Worm (Caenorhabditis elegans): Measurements from ENCODE around the gene K08E7.5.

Gene K08E7.5

DNA sequence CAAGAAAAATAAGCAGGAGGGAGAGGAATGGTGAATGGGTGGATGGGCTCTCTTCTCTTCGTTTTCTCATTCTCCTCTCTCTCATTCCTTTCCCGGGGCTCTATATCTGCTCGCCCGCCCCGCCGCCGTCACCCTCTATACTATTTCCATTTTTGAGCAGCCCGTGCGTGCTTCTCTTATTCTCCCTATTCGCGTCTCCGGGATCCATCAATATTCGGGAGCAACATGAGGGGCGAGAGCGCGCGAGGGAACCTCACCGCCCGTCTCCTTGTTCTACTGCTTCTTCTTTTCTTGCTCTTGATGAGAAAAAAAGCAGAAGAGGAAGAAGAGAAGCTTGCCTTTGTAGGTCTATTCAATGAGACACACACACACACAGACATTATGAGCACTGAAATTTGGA lies 11.0 kb downstream of the K08E7.5 start:
- TF ChIP-seq sptf-1 (tag; optimal IDR thresholded peaks at IDR 0.05) (peak; percentile 6), sem-2 (GFP tag; optimal IDR thresholded peaks at IDR 0.05) (no peak), ces-1 (GFP tag; optimal IDR thresholded peaks at IDR 0.05) (peak; percentile 54)

DNA sequence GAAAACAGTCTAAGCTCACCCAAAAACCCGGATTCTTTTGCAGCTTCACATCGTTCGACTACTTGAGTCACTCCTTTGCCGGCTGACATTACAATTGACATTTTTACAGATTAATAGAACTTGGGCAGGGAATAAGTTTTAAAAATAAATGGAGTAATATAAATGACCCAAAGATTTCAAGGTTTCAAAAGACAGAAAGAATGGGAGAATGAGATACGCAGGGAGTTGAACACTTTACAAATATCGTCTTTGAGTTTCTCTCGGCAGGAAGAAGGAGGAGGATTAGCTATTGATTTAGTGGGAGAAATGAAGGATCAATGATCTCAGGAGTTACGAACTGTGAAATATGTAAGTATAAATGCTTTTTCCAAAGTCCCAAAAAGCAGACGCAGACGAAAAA lies 12.8 kb downstream of the K08E7.5 start, which contains the start of gene K08E7.8:
K08E7.8 (minus strand) TSS at position 101 of the 400 bp plus-strand sequence.
- no peak for TF ChIP-seq mab-5 (tag; optimal IDR thresholded peaks at IDR 0.05)
- TF ChIP-seq elt-3 (tag; optimal IDR thresholded peaks at IDR 0.05) = no peak
- no peak for TF ChIP-seq snpc-4 (tag; optimal IDR thresholded peaks at IDR 0.05)
- no peak for TF ChIP-seq drap-1 (GFP tag; optimal IDR thresholded peaks at IDR 0.05)

DNA sequence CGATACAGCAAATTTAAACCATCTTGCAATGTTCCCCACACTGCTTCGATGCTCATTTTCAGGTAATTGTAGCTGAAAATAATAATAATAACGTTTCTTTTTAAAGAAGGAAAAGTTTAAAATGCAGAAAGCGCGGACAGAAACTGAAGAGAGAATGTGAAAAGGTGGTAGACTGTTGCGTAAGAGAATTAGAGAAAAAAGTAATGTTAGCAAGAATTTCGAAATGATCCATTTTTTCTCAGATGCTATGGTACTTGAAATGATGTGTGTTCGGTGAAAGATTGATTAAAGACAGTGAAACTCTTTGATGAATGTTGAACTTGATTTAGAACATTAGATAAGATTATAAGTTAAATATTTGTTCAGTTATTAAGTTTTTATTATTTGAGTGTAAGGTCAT lies 17.2 kb downstream of the K08E7.5 start, which contains the start of gene cul-6:
cul-6 (minus strand) TSS at position 79 of the 400 bp plus-strand sequence.
- TF ChIP-seq zip-8 (tag; optimal IDR thresholded peaks at IDR 0.05) (no peak), mab-5 (tag; optimal IDR thresholded peaks at IDR 0.05) (no peak), nhr-12 (tag; optimal IDR thresholded peaks at IDR 0.05) (no peak), ceh-43 (GFP tag; optimal IDR thresholded peaks at IDR 0.05) (no peak), elt-3 (tag; optimal IDR thresholded peaks at IDR 0.05) (no peak), tbx-8 (GFP tag; optimal IDR thresholded peaks at IDR 0.05) (no peak)

DNA sequence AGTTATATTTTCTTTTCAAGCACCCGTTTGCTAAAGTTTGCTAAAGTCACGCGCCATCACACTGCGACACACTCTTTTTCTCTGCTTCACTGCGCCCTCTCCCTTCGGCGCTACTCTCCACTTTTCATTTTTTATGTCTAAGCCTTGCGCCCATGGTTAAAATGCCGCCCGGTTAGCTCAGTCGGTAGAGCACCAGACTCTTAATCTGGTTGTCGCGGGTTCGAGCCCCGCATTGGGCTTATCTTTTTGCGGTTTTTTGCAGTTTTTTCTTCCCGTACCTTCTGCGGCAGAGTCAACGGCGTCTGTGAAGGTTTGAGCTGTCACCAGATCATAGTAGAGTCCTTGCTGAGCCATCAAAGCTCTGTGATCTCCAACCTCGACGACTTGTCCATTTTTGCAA lies 21.4 kb downstream of the K08E7.5 start:
- peak; percentile 53 for TF ChIP-seq bed-3 (GFP tag; optimal IDR thresholded peaks at IDR 0.05)
- no peak for TF ChIP-seq ceh-39 (tag; optimal IDR thresholded peaks at IDR 0.05)
- TF ChIP-seq snpc-4 (tag; optimal IDR thresholded peaks at IDR 0.05) = no peak
- TF ChIP-seq mep-1 (tag; optimal IDR thresholded peaks at IDR 0.05) = peak; percentile 41
- TF ChIP-seq sem-2 (GFP tag; optimal IDR thresholded peaks at IDR 0.05) = peak; percentile 30
- TF ChIP-seq pha-4 (tag; optimal IDR thresholded peaks at IDR 0.05) = peak; percentile 12
- no peak for TF ChIP-seq blmp-1 (tag; optimal IDR thresholded peaks at IDR 0.05)
- no peak for TF ChIP-seq elt-3 (tag; optimal IDR thresholded peaks at IDR 0.05)
- peak; percentile 18 for TF ChIP-seq nhr-237 (tag; optimal IDR thresholded peaks at IDR 0.05)
- TF ChIP-seq nhr-76 (tag; optimal IDR thresholded peaks at IDR 0.05) = no peak
- peak; percentile 48 for TF ChIP-seq ceh-43 (GFP tag; optimal IDR thresholded peaks at IDR 0.05)
- peak; percentile 80 for TF ChIP-seq mls-2 (tag; optimal IDR thresholded peaks at IDR 0.05)
- TF ChIP-seq unc-120 (tag; optimal IDR thresholded peaks at IDR 0.05; ENCODE audit: poor library complexity, severe bottlenecking) = peak; percentile 86
- TF ChIP-seq elt-1 (tag; optimal IDR thresholded peaks at IDR 0.05; ENCODE audit: borderline replicate concordance, insufficient read depth) = no peak
- no peak for TF ChIP-seq lsy-2 (tag; optimal IDR thresholded peaks at IDR 0.05)
- TF ChIP-seq ham-2 (GFP tag; optimal IDR thresholded peaks at IDR 0.05) = peak; percentile 77
- no peak for TF ChIP-seq unc-39 (tag; optimal IDR thresholded peaks at IDR 0.05)
- peak; percentile 62 for TF ChIP-seq M03D4.4 (tag; optimal IDR thresholded peaks at IDR 0.05)
- TF ChIP-seq hlh-1 (tag; optimal IDR thresholded peaks at IDR 0.05) = peak; percentile 32
- peak; percentile 65 for TF ChIP-seq lin-32 (GFP tag; optimal IDR thresholded peaks at IDR 0.05)
- TF ChIP-seq sptf-1 (tag; optimal IDR thresholded peaks at IDR 0.05) = peak; percentile 84
- TF ChIP-seq nhr-12 (tag; optimal IDR thresholded peaks at IDR 0.05) = no peak
- TF ChIP-seq zip-8 (tag; optimal IDR thresholded peaks at IDR 0.05) = no peak
- peak; percentile 55 for TF ChIP-seq flh-1 (GFP tag; optimal IDR thresholded peaks at IDR 0.05)
- peak; percentile 86 for TF ChIP-seq ceh-83 (GFP tag; optimal IDR thresholded peaks at IDR 0.05)
- no peak for TF ChIP-seq nhr-2 (tag; optimal IDR thresholded peaks at IDR 0.05)
- TF ChIP-seq drap-1 (GFP tag; optimal IDR thresholded peaks at IDR 0.05) = peak; percentile 82
- TF ChIP-seq nhr-28 (tag; optimal IDR thresholded peaks at IDR 0.05) = no peak

DNA sequence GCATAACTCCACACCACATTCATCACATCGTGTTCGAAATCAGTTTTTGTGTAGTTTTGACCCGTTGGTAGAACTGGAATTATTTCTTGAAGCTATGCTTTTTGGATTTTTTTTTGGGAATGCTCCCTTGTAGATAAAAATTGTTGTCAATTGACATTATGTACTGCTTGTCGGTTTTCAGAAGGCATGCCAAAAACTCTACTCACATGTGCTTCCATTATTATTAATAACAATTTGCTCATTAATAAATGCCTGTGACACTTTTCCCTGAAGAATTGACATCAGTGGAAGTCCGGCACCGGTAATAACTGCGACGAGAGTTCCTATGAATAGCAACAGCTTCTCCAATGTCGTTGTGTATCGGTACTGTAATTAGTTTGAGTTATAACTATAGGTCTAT lies 23.8 kb downstream of the K08E7.5 start:
- TF ChIP-seq cnd-1 (tag; optimal IDR thresholded peaks at IDR 0.05) (no peak), snpc-4 (tag; optimal IDR thresholded peaks at IDR 0.05) (no peak), mab-5 (tag; optimal IDR thresholded peaks at IDR 0.05) (no peak), drap-1 (GFP tag; optimal IDR thresholded peaks at IDR 0.05) (no peak), flh-1 (GFP tag; optimal IDR thresholded peaks at IDR 0.05) (no peak)
